Fruit fly (Drosophila melanogaster) whole organism, pupa: ENCODE data around the gene beta-Man.

Source experiments
- CG10348 ChIP-seq: fragments of 200-800 bp; sonication (Bioruptor generic); IDR thresholded peaks from 2 replicates; pipeline ENCODE4 v1.3.6; 2022; ENCODE audit warnings: missing biosample characterization, missing genetic modification characterization
- CG12605 ChIP-seq: fragments of 200-800 bp; sonication (Bioruptor generic); IDR thresholded peaks from 2 replicates; pipeline ENCODE4 v1.3.6; 2022; ENCODE audit warnings: missing biosample characterization, missing genetic modification characterization
- CG13204 ChIP-seq: fragments of 200-800 bp; sonication (Bioruptor generic); optimal IDR thresholded peaks from 2 replicates; lab custom pipeline; 2018; ENCODE audit warnings: missing biosample characterization, mild to moderate bottlenecking, missing genetic modification characterization, moderate library complexity
- CG14655 ChIP-seq: fragments of 200-800 bp; sonication (Bioruptor generic); optimal IDR thresholded peaks from 3 replicates; lab custom pipeline; 2017; ENCODE audit warnings: mild to moderate bottlenecking, missing biosample characterization, missing genetic modification reagents, missing genetic modification characterization
- CG15710 ChIP-seq: fragments of 200-800 bp; sonication (Bioruptor generic); optimal IDR thresholded peaks from 2 replicates; lab custom pipeline; 2018; ENCODE audit warnings: missing biosample characterization, mild to moderate bottlenecking, missing genetic modification characterization, moderate library complexity
- CG17806 ChIP-seq: fragments of 200-800 bp; sonication (Bioruptor generic); optimal IDR thresholded peaks from 2 replicates; lab custom pipeline; 2018; ENCODE audit warnings: missing biosample characterization, mild to moderate bottlenecking, missing genetic modification characterization, moderate library complexity
- CG32121 ChIP-seq: fragments of 200-800 bp; sonication (Bioruptor generic); IDR thresholded peaks from 2 replicates; pipeline ENCODE4 v1.3.6; 2022; ENCODE audit warnings: missing biosample characterization, missing genetic modification characterization
- CG34367 ChIP-seq: fragments of 200-800 bp; sonication (Bioruptor generic); optimal IDR thresholded peaks from 2 replicates; lab custom pipeline; 2018; ENCODE audit warnings: missing biosample characterization, mild to moderate bottlenecking, missing genetic modification characterization
- CG4496 ChIP-seq: fragments of 200-800 bp; sonication (Bioruptor generic); IDR thresholded peaks from 3 replicates; pipeline ENCODE4 v1.3.6; 2022; ENCODE audit warnings: missing biosample characterization, missing genetic modification characterization
- CG8159 ChIP-seq: fragments of 200-800 bp; sonication (Bioruptor generic); optimal IDR thresholded peaks from 3 replicates; lab custom pipeline; 2018; ENCODE audit warnings: missing biosample characterization, mild to moderate bottlenecking, missing genetic modification characterization, moderate library complexity
- CG8301 ChIP-seq: fragments of 200-800 bp; sonication (Bioruptor generic); optimal IDR thresholded peaks from 2 replicates; lab custom pipeline; 2018; ENCODE audit warnings: missing biosample characterization, mild to moderate bottlenecking, missing genetic modification characterization
- CG9948 ChIP-seq: fragments of 200-800 bp; sonication (Bioruptor generic); optimal IDR thresholded peaks from 2 replicates; lab custom pipeline; 2018; ENCODE audit warnings: missing biosample characterization, mild to moderate bottlenecking, missing genetic modification characterization, moderate library complexity
- D1 ChIP-seq: fragments of 200-800 bp; sonication (Bioruptor generic); optimal IDR thresholded peaks from 2 replicates; lab custom pipeline; 2018; ENCODE audit warnings: missing biosample characterization, mild to moderate bottlenecking, missing genetic modification characterization, moderate library complexity
- EcR ChIP-seq: fragments of 200-800 bp; sonication (Bioruptor generic); optimal IDR thresholded peaks from 3 replicates; lab custom pipeline; 2019; ENCODE audit warnings: missing biosample characterization, missing genetic modification characterization, mild to moderate bottlenecking, moderate library complexity, missing genetic modification reagents
- Ets98B ChIP-seq: fragments of 200-800 bp; sonication (Bioruptor generic); IDR thresholded peaks from 2 replicates; pipeline ENCODE4 v1.3.6; 2022; ENCODE audit warnings: missing biosample characterization, missing genetic modification characterization
- Pif1A ChIP-seq: fragments of 200-800 bp; sonication (Bioruptor generic); optimal IDR thresholded peaks from 3 replicates; lab custom pipeline; 2016; ENCODE audit warnings: missing biosample characterization, missing genetic modification characterization
- Pif1B ChIP-seq: fragments of 200-800 bp; sonication (Bioruptor generic); optimal IDR thresholded peaks from 3 replicates; lab custom pipeline; 2016; ENCODE audit warnings: missing biosample characterization, missing genetic modification characterization
- Snoo ChIP-seq: fragments of 200-800 bp; sonication (Bioruptor generic); optimal IDR thresholded peaks from 3 replicates; lab custom pipeline; 2017; ENCODE audit warnings: missing biosample characterization, mild to moderate bottlenecking, missing genetic modification characterization, inconsistent platforms
- fd96Ca ChIP-seq: fragments of 200-800 bp; sonication (Bioruptor generic); IDR thresholded peaks from 3 replicates; pipeline ENCODE4 v1.3.6; 2022; ENCODE audit warnings: missing biosample characterization, missing genetic modification characterization
- gl ChIP-seq: fragments of 200-800 bp; sonication (Bioruptor generic); optimal IDR thresholded peaks from 2 replicates; lab custom pipeline; 2018; ENCODE audit warnings: missing biosample characterization, mild to moderate bottlenecking, missing genetic modification characterization
- rn ChIP-seq: fragments of 200-800 bp; sonication (Bioruptor generic); IDR thresholded peaks from 2 replicates; pipeline ENCODE4 v1.3.6; 2022; ENCODE audit warnings: missing biosample characterization, missing genetic modification characterization

The beta-Man gene

DNA sequence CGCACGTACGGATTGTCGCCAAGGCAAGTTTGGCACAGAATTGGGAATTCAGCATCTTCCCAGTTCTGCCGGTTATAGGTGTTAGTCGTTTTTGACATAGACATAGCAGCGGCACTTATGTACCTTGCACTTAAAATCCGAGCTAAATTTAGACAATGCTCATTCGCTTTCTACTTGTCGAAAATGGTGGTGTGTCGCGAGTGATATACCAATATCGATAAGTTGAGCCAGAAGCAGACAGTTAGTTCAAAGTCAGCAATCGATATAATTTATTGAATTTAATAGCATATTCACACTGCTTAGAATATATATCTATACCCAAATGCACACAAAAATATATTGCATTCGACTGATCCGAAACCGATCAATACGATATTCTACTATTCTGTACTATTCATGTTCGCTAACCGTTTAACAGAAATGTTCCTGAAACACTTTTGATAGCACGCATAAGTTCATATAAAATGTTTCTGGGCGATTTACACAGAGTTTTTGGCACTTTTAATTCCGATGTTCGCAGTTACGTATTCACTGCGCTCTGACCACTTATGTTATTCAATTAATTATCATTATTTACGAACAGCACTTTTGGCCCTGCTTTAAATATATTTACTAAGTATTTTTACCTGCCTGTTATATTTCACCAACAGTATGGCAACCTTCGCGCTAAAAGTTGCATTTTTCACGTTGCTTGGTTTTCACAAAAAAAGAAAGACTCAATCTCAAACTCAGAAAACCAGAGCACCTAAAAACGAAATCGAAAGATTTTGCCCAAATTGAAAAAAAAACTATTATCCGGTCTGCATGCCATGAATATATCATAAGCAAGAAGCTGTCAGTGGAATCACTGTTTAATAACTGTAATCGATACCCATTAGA is 35.4 kb downstream of the beta-Man start, which contains the start of gene CG14641:
TSS of gene CG14641 (minus strand) at position 204 of the 879 bp plus-strand sequence.
- TF ChIP-seq CG15710 (tag; lab: Kevin White, UChicago) (peak; percentile 6), gl (tag; lab: Kevin White, UChicago) (no peak), CG8159 (tag; lab: Kevin White, UChicago) (peak; percentile 1)

DNA sequence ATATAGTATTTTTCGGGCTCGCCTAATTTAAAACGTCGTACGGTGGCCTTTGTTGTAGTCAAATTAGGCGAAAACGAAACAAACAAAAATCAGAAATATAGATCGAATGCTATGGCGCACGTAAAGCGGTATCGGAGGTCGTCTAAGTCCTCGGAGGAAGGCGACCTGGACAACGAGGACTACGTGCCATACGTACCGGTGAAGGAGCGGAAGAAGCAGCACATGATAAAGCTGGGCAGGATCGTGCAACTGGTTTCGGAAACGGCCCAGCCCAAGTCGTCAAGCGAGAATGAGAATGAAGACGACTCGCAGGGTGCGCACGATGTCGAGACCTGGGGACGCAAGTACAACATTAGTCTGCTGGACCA is 36.0 kb downstream of the beta-Man start, which contains the start of gene abs:
TSS of gene abs (plus strand) at position 30 of the 368 bp plus-strand sequence.
- TF ChIP-seq rn (GFP tag; lab: Robert Waterston, UW): no peak
- no peak for TF ChIP-seq CG15710 (tag; lab: Kevin White, UChicago)
- no peak for TF ChIP-seq CG12605
- no peak for TF ChIP-seq CG4496
- TF ChIP-seq Pif1B (GFP tag; lab: Kevin White, UChicago): no peak
- no peak for TF ChIP-seq CG17806
- TF ChIP-seq CG32121: no peak
- TF ChIP-seq Pif1A (GFP tag; lab: Kevin White, UChicago): no peak
- no peak for TF ChIP-seq gl (tag; lab: Kevin White, UChicago)
- TF ChIP-seq fd96Ca: no peak
- TF ChIP-seq EcR (GFP tag; lab: Kevin White, UChicago): no peak
- TF ChIP-seq Ets98B (GFP tag; lab: Robert Waterston, UW): no peak
- no peak for TF ChIP-seq CG9948
- TF ChIP-seq D1 (tag; lab: Kevin White, UChicago): no peak
- no peak for TF ChIP-seq CG8301

DNA sequence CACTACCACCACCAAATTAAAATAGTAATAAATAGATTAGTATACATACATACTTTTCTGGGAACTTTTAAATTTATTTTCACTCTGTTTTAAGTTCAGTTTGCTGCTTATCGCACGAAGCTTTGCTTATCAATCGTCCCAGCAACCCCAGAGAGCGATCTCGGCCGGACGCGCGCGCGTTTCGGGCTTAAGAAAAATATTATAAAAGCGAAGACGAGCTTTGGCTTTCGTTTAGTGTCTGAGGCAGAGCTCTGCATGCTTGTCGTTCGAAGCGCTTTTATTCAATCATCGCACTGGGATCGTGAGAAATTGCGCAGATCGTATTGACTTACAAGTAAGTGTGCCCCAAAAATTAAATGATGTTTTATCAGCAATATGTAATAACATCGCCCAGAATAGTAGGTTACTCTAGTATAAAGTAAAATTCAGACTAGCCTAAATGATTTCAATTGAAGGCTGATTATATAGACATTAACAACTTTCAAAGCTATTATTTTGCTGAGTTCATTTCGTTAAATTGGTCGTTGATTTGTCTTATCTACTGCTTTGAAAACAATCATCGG is 38.1 kb downstream of the beta-Man start, which contains the start of gene Gel:
TSS of gene Gel (plus strand) at position 227 of the 563 bp plus-strand sequence.
- TF ChIP-seq rn (GFP tag; lab: Robert Waterston, UW) (no peak), gl (tag; lab: Kevin White, UChicago) (no peak), Pif1B (GFP tag; lab: Kevin White, UChicago) (no peak), fd96Ca (no peak), CG8301 (no peak), CG14655 (GFP tag; lab: Kevin White, UChicago) (no peak), CG9948 (no peak), Snoo (tag; lab: Kevin White, UChicago) (no peak), CG4496 (no peak), D1 (tag; lab: Kevin White, UChicago) (no peak), CG15710 (tag; lab: Kevin White, UChicago) (no peak), CG10348 (GFP tag; lab: Robert Waterston, UW) (no peak), CG32121 (no peak), CG17806 (no peak), CG34367 (tag; lab: Kevin White, UChicago) (no peak), CG12605 (no peak), Pif1A (GFP tag; lab: Kevin White, UChicago) (no peak), CG13204 (GFP tag; lab: Kevin White, UChicago) (no peak), CG8159 (tag; lab: Kevin White, UChicago) (no peak), Ets98B (GFP tag; lab: Robert Waterston, UW) (no peak)
- TF ChIP-seq, all 21 proteins: peak for 0

DNA sequence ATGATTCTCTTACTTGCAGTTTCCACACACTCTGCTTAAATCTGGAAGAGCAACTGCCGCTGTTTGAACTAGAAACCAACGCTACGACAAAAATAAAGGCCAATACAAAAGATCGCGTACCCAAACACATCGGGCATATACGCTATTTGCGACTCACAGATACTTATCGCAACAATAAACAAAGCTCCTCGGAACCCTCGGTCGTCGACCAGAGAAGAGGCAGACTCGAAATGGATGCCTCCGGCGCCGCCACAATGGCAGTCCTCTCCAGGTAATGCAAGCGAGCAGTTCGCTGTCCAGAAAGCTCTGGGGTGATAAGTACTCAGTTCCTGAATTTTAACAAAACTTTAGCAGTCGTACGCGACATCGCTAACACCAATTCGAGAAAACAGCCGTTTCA is 39.5 kb downstream of the beta-Man start:
- peak; percentile 11; the same call in 1 of the 3 replicates for TF ChIP-seq fd96Ca
- 0 out of 2 replicates have a peak, but pooled peaks have one; percentile 24 for TF ChIP-seq CG12605
- TF ChIP-seq CG4496: 0 out of 3 replicates have a peak, but pooled peaks have one; percentile 42
- peak; percentile 94 for TF ChIP-seq EcR (GFP tag; lab: Kevin White, UChicago)
- TF ChIP-seq Snoo (tag; lab: Kevin White, UChicago): no peak
- no peak for TF ChIP-seq CG10348 (GFP tag; lab: Robert Waterston, UW)
- TF ChIP-seq gl (tag; lab: Kevin White, UChicago): peak; percentile 38
- TF ChIP-seq Pif1B (GFP tag; lab: Kevin White, UChicago): peak; percentile 38
- TF ChIP-seq Ets98B (GFP tag; lab: Robert Waterston, UW): peak; percentile 48

DNA sequence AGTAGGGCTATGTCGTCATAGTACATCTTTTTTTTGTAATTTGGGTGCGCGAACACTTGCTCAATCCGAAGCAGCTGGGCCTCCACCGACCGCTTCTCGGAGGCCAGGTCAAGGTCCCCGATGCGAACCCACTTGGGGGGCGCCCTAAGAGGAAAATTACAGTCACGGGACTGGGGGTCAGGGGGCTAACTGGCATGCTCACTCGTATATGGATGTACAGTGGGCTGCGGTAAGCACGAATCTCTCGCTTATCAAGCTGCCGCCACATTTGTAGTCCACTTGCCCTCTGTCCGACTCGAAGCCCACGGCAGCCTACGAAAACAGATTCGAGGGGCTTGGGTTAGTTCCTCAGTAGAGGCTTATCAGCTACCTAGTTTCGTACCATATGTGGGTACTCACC is 44.8 kb downstream of the beta-Man start:
- no peak for TF ChIP-seq CG8159 (tag; lab: Kevin White, UChicago)
- TF ChIP-seq Ets98B (GFP tag; lab: Robert Waterston, UW): no peak
- TF ChIP-seq CG4496: no peak
- TF ChIP-seq Pif1B (GFP tag; lab: Kevin White, UChicago): no peak
- TF ChIP-seq Pif1A (GFP tag; lab: Kevin White, UChicago): no peak
- TF ChIP-seq EcR (GFP tag; lab: Kevin White, UChicago): no peak
- no peak for TF ChIP-seq CG13204 (GFP tag; lab: Kevin White, UChicago)
- TF ChIP-seq, all 21 proteins: peak for 0
